Worm (Caenorhabditis elegans): Measurements from ENCODE around the gene cnnm-2.
A peak's percentile ranks its signal among the peaks of the same experiment; 100 is the strongest.

Gene cnnm-2

DNA sequence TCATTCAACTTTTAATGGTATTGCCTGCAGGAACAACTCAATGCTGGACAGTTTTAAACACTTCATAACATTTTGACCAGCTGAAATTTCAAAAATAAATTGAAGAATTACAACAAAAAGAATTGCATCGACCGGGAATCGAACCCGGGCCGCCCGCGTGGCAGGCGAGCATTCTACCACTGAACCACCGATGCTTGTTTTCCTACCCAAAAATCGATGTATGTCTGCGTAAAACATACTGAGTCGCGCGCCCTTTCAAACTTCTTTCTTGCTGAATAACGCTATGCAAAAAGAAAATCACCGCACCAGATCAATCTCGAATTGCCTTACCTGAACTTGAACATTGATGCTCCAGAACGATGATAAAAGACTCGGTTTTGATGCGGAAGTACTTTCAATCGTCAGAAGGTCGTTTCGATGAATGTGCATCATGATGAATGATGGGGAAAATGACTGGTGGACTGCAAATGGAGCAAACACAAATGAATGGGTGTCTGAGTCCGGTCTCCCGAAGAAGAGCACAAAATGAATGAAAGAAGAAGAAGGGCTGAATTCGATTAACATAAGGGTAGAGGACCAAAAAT is 15.1 kb upstream of the cnnm-2 start, which contains the start of gene R04E5.7 (continued):
- no peak for TF ChIP-seq nhr-111 (GFP tag; optimal IDR thresholded peaks at IDR 0.05)

DNA sequence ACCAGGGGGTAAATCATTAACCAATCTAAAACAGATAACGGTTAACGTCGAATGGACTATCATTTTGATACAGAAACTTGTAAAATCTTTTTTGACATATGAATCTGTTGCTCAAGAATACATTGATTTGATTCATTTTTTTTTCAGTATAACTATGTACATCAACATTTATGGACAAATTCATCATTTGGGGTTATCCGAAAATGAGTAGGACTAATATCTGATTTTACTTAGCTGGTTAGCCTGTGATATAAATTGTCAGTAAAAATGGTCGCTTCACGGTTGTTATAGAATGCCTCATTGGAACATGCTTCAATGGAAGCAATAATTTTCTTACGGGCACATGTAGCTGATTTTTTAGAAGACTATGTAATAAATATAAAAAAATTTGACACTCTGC is 14.3 kb upstream of the cnnm-2 start:
- TF ChIP-seq nhr-48 (tag; optimal IDR thresholded peaks at IDR 0.05) (no peak), unc-62 (GFP tag; optimal IDR thresholded peaks at IDR 0.05 in 1 of 2) (peak in 1 of 2 experiments; percentile 95), unc-62 (tag; optimal IDR thresholded peaks at IDR 0.05) (no peak)

DNA sequence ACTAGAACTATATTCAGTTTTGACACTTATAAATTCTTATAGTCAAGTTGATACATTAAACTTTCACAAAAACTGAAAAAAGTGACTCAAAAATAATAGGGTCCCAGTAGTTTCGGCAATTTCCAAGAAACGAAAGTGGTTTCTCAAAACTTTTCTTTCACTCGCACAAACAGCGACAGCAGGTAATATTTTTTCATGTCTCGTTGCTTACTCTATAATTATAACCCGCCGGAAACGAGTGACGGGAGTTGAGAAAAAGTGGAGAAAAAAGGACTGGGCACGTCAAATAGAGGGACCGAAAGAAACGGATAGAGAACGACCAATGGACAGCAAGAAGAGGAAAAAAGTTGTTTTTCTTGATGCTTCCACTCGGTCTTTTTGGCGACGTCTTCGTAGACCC is 12.0 kb upstream of the cnnm-2 start:
- TF ChIP-seq madf-9 (GFP tag; conservative IDR thresholded peaks at IDR 0.05) = no peak
- no peak for TF ChIP-seq dmd-6 (GFP tag; IDR thresholded peaks at IDR 0.05)
- peak in 1 of 2 experiments; percentile 50 for TF ChIP-seq unc-62 (GFP tag; optimal IDR thresholded peaks at IDR 0.05 in 1 of 2)
- no peak for TF ChIP-seq unc-62 (tag; optimal IDR thresholded peaks at IDR 0.05)

DNA sequence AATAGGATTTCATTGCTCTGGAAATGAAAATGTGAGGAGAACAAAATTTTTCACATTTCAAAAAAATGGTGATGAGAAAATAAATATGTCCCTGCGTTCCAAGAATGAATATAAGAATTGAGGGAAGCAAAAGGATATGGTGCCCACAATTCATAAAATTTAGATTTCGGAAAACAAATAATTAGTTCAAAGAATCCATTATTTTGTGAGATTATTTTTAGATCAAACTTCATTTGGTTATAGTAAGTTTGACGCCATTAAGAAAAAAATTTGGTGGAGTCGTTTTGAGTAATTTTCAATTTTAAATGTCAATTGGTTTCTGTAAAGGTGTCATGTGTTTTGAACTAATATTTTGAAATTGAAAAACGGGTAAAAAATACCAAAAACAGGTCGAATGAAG is 11.6 kb upstream of the cnnm-2 start:
- peak; percentile 91 for TF ChIP-seq aha-1 (tag)
- TF ChIP-seq lin-38 (GFP tag; IDR thresholded peaks at IDR 0.05) = no peak
- no peak for TF ChIP-seq spr-1 (tag; optimal IDR thresholded peaks at IDR 0.05)
- TF ChIP-seq hif-1 (tag; optimal IDR thresholded peaks at IDR 0.05) = no peak

DNA sequence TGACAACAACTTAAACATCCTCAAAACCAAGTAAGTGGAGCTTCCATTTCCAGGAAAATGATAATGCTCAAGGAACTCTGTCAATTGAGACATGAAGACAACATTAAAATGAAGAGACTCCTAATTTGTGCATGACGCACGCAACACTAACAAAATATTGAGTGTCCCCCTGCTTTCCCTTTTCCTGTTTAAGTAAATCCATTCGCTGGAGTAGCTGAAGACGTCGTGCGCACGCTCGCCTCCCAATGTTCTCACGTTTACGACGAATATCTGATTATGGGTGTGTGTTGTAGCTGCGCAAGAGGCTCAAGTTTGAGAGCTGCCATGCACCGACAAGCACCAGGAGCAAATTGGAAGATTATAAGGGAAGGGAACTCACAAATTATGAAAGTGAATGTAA is 10.9 kb upstream of the cnnm-2 start:
- TF ChIP-seq lsy-2 (tag; optimal IDR thresholded peaks at IDR 0.05) (peak in 1 of 2 experiments; percentile 39), aha-1 (tag) (peak; percentile 80), hmg-1.1 (GFP tag; IDR thresholded peaks at IDR 0.05) (0 out of 2 replicates have a peak, but pooled peaks have one; percentile 23), ctbp-1 (GFP tag; IDR thresholded peaks at IDR 0.05) (peak; percentile 70; the same call in 1 of the 2 replicates), fkh-10 (GFP tag; optimal IDR thresholded peaks at IDR 0.05) (peak; percentile 79), php-3 (GFP tag; IDR thresholded peaks at IDR 0.05) (no peak), ces-1 (GFP tag; optimal IDR thresholded peaks at IDR 0.05) (peak; percentile 70), unc-39 (tag; optimal IDR thresholded peaks at IDR 0.05) (no peak), zfp-2 (tag; optimal IDR thresholded peaks at IDR 0.05) (no peak), hif-1 (tag; optimal IDR thresholded peaks at IDR 0.05) (peak in 1 of 2 experiments; percentile 9), egl-27 (tag; optimal IDR thresholded peaks at IDR 0.05) (no peak), zip-2 (tag; optimal IDR thresholded peaks at IDR 0.05) (no peak), set-16 (GFP tag; IDR thresholded peaks at IDR 0.05) (0 out of 2 replicates have a peak, but pooled peaks have one; percentile 10), daf-12 (tag; optimal IDR thresholded peaks at IDR 0.05) (no peak), arid-1 (GFP tag; conservative IDR thresholded peaks at IDR 0.05) (0 out of 2 replicates have a peak, but pooled peaks have one; percentile 13), hlh-11 (tag; optimal IDR thresholded peaks at IDR 0.05) (peak; percentile 17), spr-3 (GFP tag; optimal IDR thresholded peaks at IDR 0.05) (no peak), daf-19 (GFP tag; conservative IDR thresholded peaks at IDR 0.05) (0 out of 2 replicates have a peak, but pooled peaks have one; percentile 10), daf-16 (GFP tag; optimal IDR thresholded peaks at IDR 0.05) (no peak), daf-16 (tag; optimal IDR thresholded peaks at IDR 0.05) (peak; percentile 9), unc-62 (GFP tag; optimal IDR thresholded peaks at IDR 0.05 in 1 of 2) (peak in 1 of 2 experiments; percentile 78), unc-62 (tag; optimal IDR thresholded peaks at IDR 0.05) (no peak), egl-43 (GFP tag; IDR thresholded peaks at IDR 0.05) (no peak)

DNA sequence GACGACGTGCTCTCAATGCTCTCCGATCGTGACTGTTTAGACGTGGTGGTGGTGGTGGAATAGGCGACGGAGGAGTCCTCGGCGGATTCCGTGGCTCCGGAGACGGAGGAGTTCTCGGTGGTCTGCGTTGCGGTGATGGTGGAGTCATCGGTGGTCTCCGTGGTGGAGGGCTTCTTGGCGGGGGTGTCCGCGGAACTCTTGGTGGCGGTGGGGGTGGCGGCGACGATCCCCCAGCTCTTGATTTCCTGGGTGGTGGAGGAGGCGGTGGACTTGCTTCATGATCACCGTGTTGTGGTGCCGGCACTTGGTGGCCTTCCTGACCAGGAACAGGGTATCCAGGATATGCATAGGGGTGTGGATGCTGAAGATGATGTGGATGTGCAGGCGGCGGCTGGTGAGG is 6.4 kb upstream of the cnnm-2 start:
- TF ChIP-seq R02D3.7 (tag; optimal IDR thresholded peaks at IDR 0.05) (no peak), egl-43 (GFP tag; IDR thresholded peaks at IDR 0.05) (0 out of 2 replicates have a peak, but pooled peaks have one; percentile 20), nhr-28 (tag; optimal IDR thresholded peaks at IDR 0.05) (no peak), aha-1 (tag) (peak; percentile 71), set-16 (GFP tag; IDR thresholded peaks at IDR 0.05) (peak; percentile 97)

Data from whole organism, L4 larva.